Worm (Caenorhabditis elegans) whole organism, late embryonic: Measurements from ENCODE around the gene Y38H6C.9.
A peak's percentile ranks its signal among the peaks of the same experiment; 100 is the strongest.

Experiments
- C08G9.2 ChIP-seq: sonication (generic microtip); optimal IDR thresholded peaks from 2 replicates; lab custom pipeline; 2016; ENCODE audit warnings: mild to moderate bottlenecking, missing genetic modification characterization, moderate library complexity, missing compliant biosample characterization
- Y22D7AL.16 ChIP-seq: sonication (generic microtip); optimal IDR thresholded peaks from 2 replicates; lab custom pipeline; 2016; ENCODE audit warnings: missing genetic modification characterization, missing compliant biosample characterization
- ama-1 ChIP-seq: fragments of 150-350 bp; optimal IDR thresholded peaks from 2 replicates; lab custom pipeline; 2014
- ceh-18 ChIP-seq: sonication (generic microtip); optimal IDR thresholded peaks from 2 replicates; lab custom pipeline; 2016; ENCODE audit warnings: missing genetic modification characterization, missing compliant biosample characterization
- ceh-24 ChIP-seq: sonication (generic microtip); optimal IDR thresholded peaks from 2 replicates; lab custom pipeline; 2016; ENCODE audit warnings: mild to moderate bottlenecking, missing genetic modification characterization, missing compliant biosample characterization
- ceh-31 ChIP-seq: sonication (generic microtip); optimal IDR thresholded peaks from 2 replicates; lab custom pipeline; 2016; ENCODE audit warnings: missing genetic modification characterization, missing compliant biosample characterization
- ceh-34 ChIP-seq: sonication (generic microtip); optimal IDR thresholded peaks from 2 replicates; lab custom pipeline; 2016; ENCODE audit warnings: mild to moderate bottlenecking, missing genetic modification characterization, missing compliant biosample characterization
- ceh-45 ChIP-seq: fragments of 200-800 bp; sonication (Bioruptor generic); IDR thresholded peaks from 2 replicates; pipeline ENCODE4 v1.3.6; 2022; ENCODE audit warnings: missing genetic modification reagents, missing genetic modification characterization, missing compliant biosample characterization
- ceh-48 ChIP-seq: sonication (generic microtip); optimal IDR thresholded peaks from 2 replicates; lab custom pipeline; 2016; ENCODE audit warnings: missing genetic modification characterization, inconsistent platforms, missing compliant biosample characterization
- che-1 ChIP-seq: sonication (generic microtip); optimal IDR thresholded peaks from 2 replicates; lab custom pipeline; 2016; ENCODE audit warnings: mild to moderate bottlenecking, missing genetic modification characterization, missing compliant biosample characterization
- elt-4 ChIP-seq: sonication (generic microtip); optimal IDR thresholded peaks from 2 replicates; lab custom pipeline; 2016; ENCODE audit warnings: missing genetic modification characterization, missing compliant biosample characterization
- fax-1 ChIP-seq: sonication (generic microtip); optimal IDR thresholded peaks from 2 replicates; lab custom pipeline; 2016; ENCODE audit warnings: missing genotype, missing genetic modification characterization, missing compliant biosample characterization
- fkh-6 ChIP-seq: sonication (generic microtip); optimal IDR thresholded peaks from 2 replicates; lab custom pipeline; 2016; ENCODE audit warnings: missing genetic modification characterization, missing compliant biosample characterization
- hlh-15 ChIP-seq: sonication (generic microtip); optimal IDR thresholded peaks from 2 replicates; lab custom pipeline; 2016; ENCODE audit warnings: missing genetic modification characterization, missing compliant biosample characterization
- hlh-30 ChIP-seq: sonication (generic microtip); optimal IDR thresholded peaks from 2 replicates; lab custom pipeline; 2017; ENCODE audit warnings: antibody characterized with exemption, missing genetic modification characterization, missing compliant biosample characterization; ENCODE audit not compliant: insufficient read depth
- hlh-6 ChIP-seq: sonication (generic microtip); optimal IDR thresholded peaks from 2 replicates; lab custom pipeline; 2016; ENCODE audit warnings: missing genotype, missing genetic modification characterization, missing compliant biosample characterization
- hlh-8 ChIP-seq: sonication (generic microtip); optimal IDR thresholded peaks from 2 replicates; lab custom pipeline; 2016; ENCODE audit warnings: missing genotype, missing genetic modification characterization, missing compliant biosample characterization
- lin-11 ChIP-seq: fragments of 200-800 bp; sonication (Bioruptor generic); optimal IDR thresholded peaks from 2 replicates; lab custom pipeline; 2018; ENCODE audit warnings: mild to moderate bottlenecking, missing genetic modification characterization, missing compliant biosample characterization
- madf-2 ChIP-seq: sonication (generic microtip); optimal IDR thresholded peaks from 2 replicates; lab custom pipeline; 2017; ENCODE audit warnings: missing genetic modification characterization, missing compliant biosample characterization
- mec-3 ChIP-seq: sonication (generic microtip); optimal IDR thresholded peaks from 2 replicates; lab custom pipeline; 2016; ENCODE audit warnings: borderline replicate concordance, missing genetic modification characterization, missing compliant biosample characterization
- nhr-232 ChIP-seq: sonication (generic microtip); optimal IDR thresholded peaks from 2 replicates; lab custom pipeline; 2016; ENCODE audit warnings: missing genetic modification characterization, missing compliant biosample characterization
- npax-4 ChIP-seq: sonication (generic microtip); optimal IDR thresholded peaks from 2 replicates; lab custom pipeline; 2016; ENCODE audit warnings: missing genetic modification characterization, missing compliant biosample characterization
- odd-2 ChIP-seq: sonication (generic microtip); optimal IDR thresholded peaks from 2 replicates; lab custom pipeline; 2017; ENCODE audit warnings: antibody characterized with exemption, mild to moderate bottlenecking, missing genetic modification characterization, missing compliant biosample characterization
- pag-3 ChIP-seq: sonication (generic microtip); optimal IDR thresholded peaks from 2 replicates; lab custom pipeline; 2016; ENCODE audit warnings: missing compliant biosample characterization, missing genetic modification characterization, borderline replicate concordance
- pat-9 ChIP-seq: fragments of 200-800 bp; sonication (Bioruptor generic); optimal IDR thresholded peaks from 2 replicates; lab custom pipeline; 2018; ENCODE audit warnings: mild to moderate bottlenecking, missing genetic modification characterization, moderate library complexity, missing compliant biosample characterization
- pax-1 ChIP-seq: fragments of 150-350 bp; optimal IDR thresholded peaks from 2 replicates; lab custom pipeline; 2014; ENCODE audit warnings: missing biosample characterization, missing genetic modification characterization
- pros-1 ChIP-seq: fragments of 150-350 bp; optimal IDR thresholded peaks from 2 replicates; lab custom pipeline; 2014; ENCODE audit warnings: missing biosample characterization, missing genetic modification reagents, missing genetic modification characterization
- sdc-2 ChIP-seq: sonication (generic microtip); optimal IDR thresholded peaks from 2 replicates; lab custom pipeline; 2016; ENCODE audit warnings: missing genotype, missing genetic modification characterization, missing compliant biosample characterization
- sox-2 ChIP-seq: fragments of 200-800 bp; sonication (Bioruptor generic); IDR thresholded peaks from 2 replicates; pipeline ENCODE4 v1.3.6; 2022; ENCODE audit warnings: missing genetic modification reagents, missing genetic modification characterization, missing compliant biosample characterization
- sox-4 ChIP-seq: sonication (generic microtip); optimal IDR thresholded peaks from 2 replicates; lab custom pipeline; 2017; ENCODE audit warnings: mild to moderate bottlenecking, missing genetic modification characterization, inconsistent platforms, missing compliant biosample characterization
- syd-9 ChIP-seq: sonication (generic microtip); optimal IDR thresholded peaks from 2 replicates; lab custom pipeline; 2016; ENCODE audit warnings: mild to moderate bottlenecking, missing genetic modification characterization, moderate library complexity, missing compliant biosample characterization
- tbx-7 ChIP-seq: sonication (generic microtip); optimal IDR thresholded peaks from 2 replicates; lab custom pipeline; 2016; ENCODE audit warnings: missing genotype, missing genetic modification characterization, missing compliant biosample characterization
- ttx-3 ChIP-seq: sonication (generic microtip); optimal IDR thresholded peaks from 2 replicates; lab custom pipeline; 2016; ENCODE audit warnings: missing genetic modification reagents, missing genetic modification characterization, missing compliant biosample characterization
- unc-86 ChIP-seq: sonication (generic microtip); optimal IDR thresholded peaks from 2 replicates; lab custom pipeline; 2016; ENCODE audit warnings: missing genetic modification characterization, missing compliant biosample characterization
- ztf-16 ChIP-seq: sonication (generic microtip); optimal IDR thresholded peaks from 2 replicates; lab custom pipeline; 2017; ENCODE audit warnings: missing genetic modification characterization, missing compliant biosample characterization

Y38H6C.9 gene

ce11 chrV:20489102-20489501 is 33.0 kb downstream of the Y38H6C.9 start, which contains the start of gene srbc-78:
Gene srbc-78, minus strand, starts transcription at chrV:20489202.
- TF ChIP-seq ttx-3 (tag; lab: Kevin White, UChicago) (no peak), syd-9 (tag; lab: Kevin White, UChicago) (no peak), sox-4 (tag; lab: Kevin White, UChicago) (no peak), lin-11 (tag; lab: Kevin White, UChicago) (no peak), ceh-48 (tag; lab: Kevin White, UChicago) (no peak), fkh-6 (tag; lab: Kevin White, UChicago) (no peak), ztf-16 (tag; lab: Kevin White, UChicago) (no peak), ceh-34 (tag; lab: Kevin White, UChicago) (no peak), sox-2 (no peak), tbx-7 (tag; lab: Kevin White, UChicago) (no peak)

DNA sequence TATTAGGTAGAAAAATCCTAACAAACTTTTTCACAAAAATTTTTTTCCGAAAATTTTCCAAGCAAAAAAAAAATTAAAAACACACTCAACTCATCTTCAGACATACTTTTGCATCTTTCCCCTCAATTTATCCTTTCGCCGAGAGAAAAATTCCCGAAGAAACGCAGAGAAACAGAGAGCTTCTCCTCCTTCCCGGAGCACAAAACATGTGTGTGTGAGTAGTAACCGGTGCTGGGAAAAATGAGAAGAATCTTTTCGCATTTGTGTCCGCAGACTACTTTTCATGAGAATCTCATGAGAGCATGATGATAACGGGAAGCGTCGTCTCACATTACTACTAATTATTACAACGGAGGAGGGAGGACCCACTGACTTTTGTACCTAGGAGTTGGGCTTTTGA is 35.5 kb downstream of the Y38H6C.9 start:
- TF ChIP-seq pag-3 (tag; lab: Kevin White, UChicago) (no peak), ceh-18 (peak; percentile 9), syd-9 (tag; lab: Kevin White, UChicago) (no peak), Y22D7AL.16 (tag; lab: Kevin White, UChicago) (no peak), hlh-8 (tag; lab: Kevin White, UChicago) (peak; percentile 53), madf-2 (tag; lab: Kevin White, UChicago) (no peak)
- TF ChIP-seq, all 69 proteins: peak for 2

ce11 chrV:20485285-20485684 is 36.8 kb downstream of the Y38H6C.9 start, which contains the start of gene dhcr-7:
Gene dhcr-7, minus strand, starts transcription at chrV:20485385.
- no peak for TF ChIP-seq sdc-2 (tag; lab: Kevin White, UChicago)
- no peak for TF ChIP-seq che-1 (tag; lab: Kevin White, UChicago)
- TF ChIP-seq npax-4 = no peak
- no peak for TF ChIP-seq ttx-3 (tag; lab: Kevin White, UChicago)
- TF ChIP-seq Y22D7AL.16 (tag; lab: Kevin White, UChicago) = no peak
- TF ChIP-seq C08G9.2 (tag; lab: Kevin White, UChicago) = no peak
- TF ChIP-seq fkh-6 (tag; lab: Kevin White, UChicago) = no peak
- TF ChIP-seq mec-3 (tag; lab: Kevin White, UChicago) = no peak
- no peak for TF ChIP-seq hlh-6 (tag; lab: Kevin White, UChicago)
- TF ChIP-seq hlh-30 (tag; lab: Kevin White, UChicago) = no peak
- TF ChIP-seq ceh-34 (tag; lab: Kevin White, UChicago) = no peak

DNA sequence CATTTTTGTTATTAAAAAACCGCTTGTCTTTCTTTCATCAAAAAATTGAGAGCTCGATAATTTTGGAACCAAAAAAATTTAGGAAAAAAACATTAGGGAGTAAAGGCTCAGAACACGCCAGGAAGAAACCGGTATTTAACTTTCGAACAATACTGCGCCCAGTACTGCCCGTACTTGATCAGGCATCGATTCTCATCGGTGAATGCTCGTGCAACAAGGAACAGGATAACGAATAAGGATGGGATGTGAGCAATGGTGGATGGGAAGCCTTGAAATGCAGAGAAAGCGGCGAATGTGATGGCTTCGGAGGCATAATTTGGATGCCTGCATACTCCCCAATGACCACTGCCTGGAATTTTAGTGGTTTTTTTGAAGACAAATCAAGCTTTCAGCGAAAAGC is 41.3 kb downstream of the Y38H6C.9 start:
- TF ChIP-seq odd-2 (tag; lab: Kevin White, UChicago) = no peak
- no peak for TF ChIP-seq fax-1 (tag; lab: Kevin White, UChicago)
- TF ChIP-seq pat-9 (tag; lab: Kevin White, UChicago) = no peak
- TF ChIP-seq ceh-31 (tag; lab: Kevin White, UChicago) = no peak
- no peak for TF ChIP-seq ceh-45 (GFP tag; lab: Robert Waterston, UW)
- no peak for TF ChIP-seq ceh-24 (tag; lab: Kevin White, UChicago)
- TF ChIP-seq nhr-232 (tag; lab: Kevin White, UChicago) = no peak
- TF ChIP-seq ama-1 (lab: Kevin White, UChicago) = no peak
- TF ChIP-seq hlh-15 (tag; lab: Kevin White, UChicago) = no peak
- TF ChIP-seq che-1 (tag; lab: Kevin White, UChicago) = no peak
- no peak for TF ChIP-seq unc-86 (tag; lab: Kevin White, UChicago)
- no peak for TF ChIP-seq elt-4 (tag; lab: Kevin White, UChicago)
- no peak for TF ChIP-seq pros-1 (tag; lab: Kevin White, UChicago)
- TF ChIP-seq Y22D7AL.16 (tag; lab: Kevin White, UChicago) = no peak
- TF ChIP-seq ceh-48 (tag; lab: Kevin White, UChicago) = no peak
- no peak for TF ChIP-seq pax-1
